Worm (Caenorhabditis elegans) whole organism, midembryonic: ENCODE measurements around the gene C03F11.4.

ENCODE experiments used
- T22C8.4 ChIP-seq: fragments of 200-800 bp; sonication (Bioruptor generic); IDR thresholded peaks from 2 replicates; pipeline ENCODE4 v1.3.6; 2022; ENCODE audit warnings: missing genetic modification characterization, missing compliant biosample characterization
- cog-1 ChIP-seq: sonication (generic microtip); optimal IDR thresholded peaks from 2 replicates; lab custom pipeline; 2016; ENCODE audit warnings: missing genetic modification characterization, missing compliant biosample characterization
- flt-1 ChIP-seq: fragments of 200-800 bp; sonication (Bioruptor generic); IDR thresholded peaks from 2 replicates; pipeline ENCODE4 v1.3.6; 2022; ENCODE audit warnings: missing genetic modification characterization, missing compliant biosample characterization
- klf-2 ChIP-seq: fragments of 200-800 bp; sonication (Bioruptor generic); conservative IDR thresholded peaks from 2 replicates; pipeline ENCODE4 v1.3.6; 2022; ENCODE audit warnings: missing genetic modification reagents, missing genetic modification characterization, missing compliant biosample characterization
- med-1 ChIP-seq: sonication (generic microtip); optimal IDR thresholded peaks from 2 replicates; lab custom pipeline; 2017; ENCODE audit warnings: missing genetic modification characterization, mild to moderate bottlenecking, missing compliant biosample characterization, antibody characterized with exemption, missing genetic modification reagents; ENCODE audit not compliant: insufficient read depth
- ref-1 ChIP-seq: fragments of 200-800 bp; sonication (Bioruptor generic); conservative IDR thresholded peaks from 2 replicates; pipeline ENCODE4 v1.3.6; 2022; ENCODE audit warnings: missing genetic modification reagents, missing genetic modification characterization, missing compliant biosample characterization
- tab-1 ChIP-seq: fragments of 200-800 bp; sonication (Bioruptor generic); IDR thresholded peaks from 2 replicates; pipeline ENCODE4 v1.3.6; 2022; ENCODE audit warnings: missing genetic modification characterization, missing compliant biosample characterization
- ztf-23 ChIP-seq: fragments of 200-800 bp; sonication (Bioruptor generic); IDR thresholded peaks from 2 replicates; pipeline ENCODE4 v1.3.6; 2022; ENCODE audit warnings: missing genetic modification reagents, missing genetic modification characterization, missing compliant biosample characterization
- ztf-29 ChIP-seq: fragments of 200-800 bp; sonication (Bioruptor generic); IDR thresholded peaks from 2 replicates; pipeline ENCODE4 v1.3.6; 2022; ENCODE audit warnings: missing genetic modification reagents, missing genetic modification characterization, missing compliant biosample characterization

The C03F11.4 gene

ce11 chrX:5373597-5373996, 32.6 kb downstream of the C03F11.4 start:
- TF ChIP-seq ref-1 (GFP tag; lab: Robert Waterston, UW): no peak
- no peak for TF ChIP-seq med-1 (GFP tag; lab: Kevin White, UChicago)
- no peak for TF ChIP-seq tab-1 (GFP tag; lab: Robert Waterston, UW)
- no peak for TF ChIP-seq T22C8.4
- TF ChIP-seq flt-1: no peak
- no peak for TF ChIP-seq ztf-29 (GFP tag; lab: Robert Waterston, UW)
- no peak for TF ChIP-seq klf-2 (GFP tag; lab: Robert Waterston, UW)
- no peak for TF ChIP-seq cog-1 (tag; lab: Kevin White, UChicago)
- TF ChIP-seq ztf-23 (GFP tag; lab: Robert Waterston, UW): no peak

ce11 chrX:5372638-5373037, 33.6 kb downstream of the C03F11.4 start, which contains the start of gene F35C8.8:
TSS of gene F35C8.8 (minus strand) at chrX:5372639.
- TF ChIP-seq flt-1 (no peak), ztf-23 (GFP tag; lab: Robert Waterston, UW) (no peak), T22C8.4 (no peak), ztf-29 (GFP tag; lab: Robert Waterston, UW) (no peak)

ce11 chrX:5370605-5371004, 35.6 kb downstream of the C03F11.4 start:
- TF ChIP-seq med-1 (GFP tag; lab: Kevin White, UChicago): no peak
- no peak for TF ChIP-seq ztf-29 (GFP tag; lab: Robert Waterston, UW)
- TF ChIP-seq T22C8.4: no peak
- no peak for TF ChIP-seq tab-1 (GFP tag; lab: Robert Waterston, UW)
- TF ChIP-seq ztf-23 (GFP tag; lab: Robert Waterston, UW): no peak
- no peak for TF ChIP-seq flt-1
- TF ChIP-seq cog-1 (tag; lab: Kevin White, UChicago): no peak
- TF ChIP-seq ref-1 (GFP tag; lab: Robert Waterston, UW): no peak

- TF ChIP-seq flt-1 (no peak), tab-1 (GFP tag; lab: Robert Waterston, UW) (no peak), cog-1 (tag; lab: Kevin White, UChicago) (peak; percentile 17)
These were observed 38.0 kb downstream of the C03F11.4 start, which contains the start of gene jkk-1 for ce11 chrX:5368220-5368619. TSS of gene jkk-1 (plus strand) at chrX:5368468.

ce11 chrX:5366613-5367012, 39.6 kb downstream of the C03F11.4 start:
- TF ChIP-seq tab-1 (GFP tag; lab: Robert Waterston, UW) (no peak), ref-1 (GFP tag; lab: Robert Waterston, UW) (no peak), med-1 (GFP tag; lab: Kevin White, UChicago) (no peak), flt-1 (no peak), T22C8.4 (no peak)

ce11 chrX:5365437-5365836, 40.8 kb downstream of the C03F11.4 start, which contains the start of gene F35C8.5:
TSS of gene F35C8.5 (plus strand) at chrX:5365813.
- no peak for TF ChIP-seq cog-1 (tag; lab: Kevin White, UChicago)
- TF ChIP-seq klf-2 (GFP tag; lab: Robert Waterston, UW): no peak
- no peak for TF ChIP-seq flt-1
- TF ChIP-seq ref-1 (GFP tag; lab: Robert Waterston, UW): no peak
- TF ChIP-seq ztf-29 (GFP tag; lab: Robert Waterston, UW): no peak
- TF ChIP-seq ztf-23 (GFP tag; lab: Robert Waterston, UW): no peak
- no peak for TF ChIP-seq tab-1 (GFP tag; lab: Robert Waterston, UW)
- no peak for TF ChIP-seq med-1 (GFP tag; lab: Kevin White, UChicago)
- no peak for TF ChIP-seq T22C8.4

ce11 chrX:5364222-5364621, 42.0 kb downstream of the C03F11.4 start, which contains the start of gene chtl-1:
TSS of gene chtl-1 (minus strand) at chrX:5364322.
- TF ChIP-seq ref-1 (GFP tag; lab: Robert Waterston, UW): no peak
- no peak for TF ChIP-seq ztf-23 (GFP tag; lab: Robert Waterston, UW)
- TF ChIP-seq T22C8.4: no peak
- no peak for TF ChIP-seq cog-1 (tag; lab: Kevin White, UChicago)
- TF ChIP-seq flt-1: no peak
- TF ChIP-seq med-1 (GFP tag; lab: Kevin White, UChicago): no peak
- TF ChIP-seq tab-1 (GFP tag; lab: Robert Waterston, UW): no peak
- TF ChIP-seq ztf-29 (GFP tag; lab: Robert Waterston, UW): no peak
- TF ChIP-seq klf-2 (GFP tag; lab: Robert Waterston, UW): no peak

- TF ChIP-seq ztf-29 (GFP tag; lab: Robert Waterston, UW) (no peak), med-1 (GFP tag; lab: Kevin White, UChicago) (no peak), cog-1 (tag; lab: Kevin White, UChicago) (peak; percentile 23)
These were observed 45.6 kb downstream of the C03F11.4 start for ce11 chrX:5360682-5361081.

- no peak for TF ChIP-seq med-1 (GFP tag; lab: Kevin White, UChicago)
- no peak for TF ChIP-seq T22C8.4
- no peak for TF ChIP-seq klf-2 (GFP tag; lab: Robert Waterston, UW)
- no peak for TF ChIP-seq tab-1 (GFP tag; lab: Robert Waterston, UW)
- no peak for TF ChIP-seq ref-1 (GFP tag; lab: Robert Waterston, UW)
- no peak for TF ChIP-seq ztf-29 (GFP tag; lab: Robert Waterston, UW)
- TF ChIP-seq flt-1: no peak
- TF ChIP-seq ztf-23 (GFP tag; lab: Robert Waterston, UW): no peak
- no peak for TF ChIP-seq cog-1 (tag; lab: Kevin White, UChicago)
These were observed 51.0 kb downstream of the C03F11.4 start for ce11 chrX:5355253-5355652.

- TF ChIP-seq ztf-23 (GFP tag; lab: Robert Waterston, UW): peak; percentile 72; the same call in 1 of the 2 replicates
- TF ChIP-seq flt-1: peak; percentile 57; the same call in 1 of the 2 replicates
- no peak for TF ChIP-seq cog-1 (tag; lab: Kevin White, UChicago)
- 0 out of 2 replicates have a peak, but pooled peaks have one; percentile 9 for TF ChIP-seq klf-2 (GFP tag; lab: Robert Waterston, UW)
These were observed 52.0 kb downstream of the C03F11.4 start, which contains the start of gene pfn-2 for ce11 chrX:5354022-5354876. TSS of gene pfn-2 (minus strand) at chrX:5354072.
